Worm (Caenorhabditis elegans) whole organism, young adult: Measurements from ENCODE around the gene tag-151.

ENCODE experiments used
- B0019.2 ChIP-seq: fragments of 200-800 bp; sonication (Bioruptor generic); conservative IDR thresholded peaks from 2 replicates; pipeline ENCODE4 v1.3.6; 2022; ENCODE audit warnings: missing genetic modification reagents, missing genetic modification characterization, missing compliant biosample characterization
- B0336.3 ChIP-seq: fragments of 200-800 bp; sonication (Bioruptor generic); IDR thresholded peaks from 2 replicates; pipeline ENCODE4 v1.3.6; 2022; ENCODE audit warnings: missing genetic modification characterization, missing compliant biosample characterization
- C17E4.6 ChIP-seq: fragments of 200-800 bp; sonication (Bioruptor generic); IDR thresholded peaks from 2 replicates; pipeline ENCODE4 v1.3.6; 2022; ENCODE audit warnings: missing genetic modification reagents, missing genetic modification characterization, missing compliant biosample characterization
- D2030.7 ChIP-seq: fragments of 200-800 bp; sonication (Bioruptor generic); IDR thresholded peaks from 2 replicates; pipeline ENCODE4 v1.3.6; 2022; ENCODE audit warnings: missing genetic modification reagents, missing genetic modification characterization, missing compliant biosample characterization
- F10E7.11 ChIP-seq: sonication (generic microtip); optimal IDR thresholded peaks from 2 replicates; lab custom pipeline; 2017; ENCODE audit warnings: mild to moderate bottlenecking, missing genetic modification characterization, moderate library complexity, missing compliant biosample characterization
- F52B5.7 ChIP-seq: sonication (generic microtip); optimal IDR thresholded peaks from 2 replicates; lab custom pipeline; 2016; ENCODE audit warnings: mild to moderate bottlenecking, missing genetic modification characterization, missing compliant biosample characterization
- K12H6.12 ChIP-seq: fragments of 200-800 bp; sonication (Bioruptor generic); optimal IDR thresholded peaks from 2 replicates; lab custom pipeline; 2018; ENCODE audit warnings: mild to moderate bottlenecking, missing genetic modification characterization, missing compliant biosample characterization
- Y67H2A.10 ChIP-seq: fragments of 200-800 bp; sonication (Bioruptor generic); conservative IDR thresholded peaks from 2 replicates; pipeline ENCODE4 v1.3.6; 2022; ENCODE audit warnings: missing genetic modification reagents, missing genetic modification characterization, missing compliant biosample characterization
- Y95B8A.8 ChIP-seq: fragments of 200-800 bp; sonication (Bioruptor generic); IDR thresholded peaks from 2 replicates; pipeline ENCODE4 v1.3.6; 2022; ENCODE audit warnings: missing genetic modification reagents, missing genetic modification characterization, missing compliant biosample characterization
- attf-3 ChIP-seq: fragments of 200-800 bp; sonication (Bioruptor generic); conservative IDR thresholded peaks from 2 replicates; pipeline ENCODE4 v1.3.6; 2022; ENCODE audit warnings: missing genetic modification reagents, missing genetic modification characterization, missing compliant biosample characterization
- attf-5 ChIP-seq: fragments of 200-800 bp; sonication (Bioruptor generic); optimal IDR thresholded peaks from 2 replicates; lab custom pipeline; 2018; ENCODE audit warnings: mild to moderate bottlenecking, missing genetic modification characterization, missing compliant biosample characterization
- attf-6 ChIP-seq: fragments of 200-800 bp; sonication (Bioruptor generic); IDR thresholded peaks from 2 replicates; pipeline ENCODE4 v1.3.6; 2022; ENCODE audit warnings: missing genetic modification reagents, missing genetic modification characterization, missing compliant biosample characterization
- bed-1 ChIP-seq: fragments of 200-800 bp; sonication (Bioruptor generic); IDR thresholded peaks from 2 replicates; pipeline ENCODE4 v1.3.6; 2022; ENCODE audit warnings: missing genetic modification reagents, missing genetic modification characterization, missing compliant biosample characterization
- cebp-2 ChIP-seq: fragments of 200-800 bp; sonication (Bioruptor generic); IDR thresholded peaks from 2 replicates; pipeline ENCODE4 v1.3.6; 2022; ENCODE audit warnings: missing genetic modification characterization, missing compliant biosample characterization
- ceh-27 ChIP-seq: fragments of 200-800 bp; sonication (Bioruptor generic); optimal IDR thresholded peaks from 2 replicates; lab custom pipeline; 2018; ENCODE audit warnings: mild to moderate bottlenecking, missing genetic modification characterization, moderate library complexity, missing compliant biosample characterization
- ceh-40 ChIP-seq: fragments of 200-800 bp; sonication (Bioruptor generic); IDR thresholded peaks from 2 replicates; pipeline ENCODE4 v1.3.6; 2022; ENCODE audit warnings: missing genetic modification characterization, missing compliant biosample characterization
- ceh-58 ChIP-seq: fragments of 200-800 bp; sonication (Bioruptor generic); IDR thresholded peaks from 2 replicates; pipeline ENCODE4 v1.3.6; 2022; ENCODE audit warnings: missing genetic modification characterization, missing compliant biosample characterization
- ceh-79 ChIP-seq: sonication (generic microtip); optimal IDR thresholded peaks from 2 replicates; lab custom pipeline; 2017; ENCODE audit warnings: mild to moderate bottlenecking, missing genetic modification characterization, missing compliant biosample characterization
- die-1 ChIP-seq: sonication (generic microtip); optimal IDR thresholded peaks from 2 replicates; lab custom pipeline; 2016; ENCODE audit warnings: missing genotype, mild to moderate bottlenecking, missing genetic modification characterization, missing compliant biosample characterization
- gei-17 ChIP-seq: fragments of 200-800 bp; sonication (Bioruptor generic); optimal IDR thresholded peaks from 2 replicates; lab custom pipeline; 2018; ENCODE audit warnings: mild to moderate bottlenecking, missing genetic modification characterization, missing compliant biosample characterization
- hlh-12 ChIP-seq: sonication (generic microtip); optimal IDR thresholded peaks from 2 replicates; lab custom pipeline; 2016; ENCODE audit warnings: missing genetic modification characterization, missing compliant biosample characterization
- hsf-1 ChIP-seq: fragments of 200-800 bp; sonication (Bioruptor generic); IDR thresholded peaks from 2 replicates; pipeline ENCODE4 v1.3.6; 2022; ENCODE audit warnings: missing genetic modification reagents, missing genetic modification characterization, missing compliant biosample characterization
- let-526 ChIP-seq: fragments of 200-800 bp; sonication (Bioruptor generic); IDR thresholded peaks from 2 replicates; pipeline ENCODE4 v1.3.6; 2022; ENCODE audit warnings: missing genetic modification reagents, missing genetic modification characterization, missing compliant biosample characterization
- lin-26 ChIP-seq: fragments of 200-800 bp; sonication (Bioruptor generic); IDR thresholded peaks from 2 replicates; pipeline ENCODE4 v1.3.6; 2022; ENCODE audit warnings: missing genetic modification reagents, missing genetic modification characterization, missing compliant biosample characterization
- lin-35 ChIP-seq, 3 experiments: fragments of 150-350 bp in 2 of 3; sonication (generic microtip) in 1 of 3; optimal IDR thresholded peaks; 2 replicates each; lab custom pipeline; 2014 to 2018; ENCODE audit warnings: missing biosample characterization in 3 of 3, missing genetic modification characterization in 3 of 3, missing genetic modification reagents in 3 of 3
- lin-40 ChIP-seq: sonication (generic microtip); optimal IDR thresholded peaks from 2 replicates; lab custom pipeline; 2016; ENCODE audit warnings: missing genetic modification characterization, mild to moderate bottlenecking, missing compliant biosample characterization, missing genotype, missing genetic modification reagents
- lin-54 ChIP-seq: fragments of 200-800 bp; sonication (Bioruptor generic); optimal IDR thresholded peaks from 2 replicates; lab custom pipeline; 2018; ENCODE audit warnings: mild to moderate bottlenecking, missing genetic modification characterization, missing compliant biosample characterization
- madf-6 ChIP-seq: fragments of 200-800 bp; sonication (Bioruptor generic); IDR thresholded peaks from 2 replicates; pipeline ENCODE4 v1.3.6; 2022; ENCODE audit warnings: missing genetic modification reagents, missing genetic modification characterization, missing compliant biosample characterization
- mcd-1 ChIP-seq: fragments of 200-800 bp; sonication (Bioruptor generic); IDR thresholded peaks from 2 replicates; pipeline ENCODE4 v1.3.6; 2022; ENCODE audit warnings: missing genetic modification reagents, missing genetic modification characterization, missing compliant biosample characterization
- mes-4 ChIP-seq: sonication (generic microtip); optimal IDR thresholded peaks from 2 replicates; lab custom pipeline; 2016; ENCODE audit warnings: missing genotype, missing genetic modification characterization, missing compliant biosample characterization
- nfya-1 ChIP-seq: sonication (generic microtip); optimal IDR thresholded peaks from 2 replicates; lab custom pipeline; 2017; ENCODE audit warnings: antibody characterized with exemption, missing compliant biosample characterization, missing genetic modification characterization, borderline replicate concordance; ENCODE audit not compliant: insufficient read depth
- nfya-2 ChIP-seq: fragments of 200-800 bp; sonication (Bioruptor generic); IDR thresholded peaks from 2 replicates; pipeline ENCODE4 v1.3.6; 2022; ENCODE audit warnings: missing genetic modification reagents, missing genetic modification characterization, missing compliant biosample characterization
- nfyb-1 ChIP-seq: fragments of 200-800 bp; sonication (Bioruptor generic); IDR thresholded peaks from 2 replicates; pipeline ENCODE4 v1.3.6; 2022; ENCODE audit warnings: missing genetic modification reagents, missing genetic modification characterization, missing compliant biosample characterization
- nhr-120 ChIP-seq: fragments of 200-800 bp; sonication (Bioruptor generic); IDR thresholded peaks from 2 replicates; pipeline ENCODE4 v1.3.6; 2022; ENCODE audit warnings: missing genetic modification characterization, missing compliant biosample characterization
- nhr-27 ChIP-seq: fragments of 200-800 bp; sonication (Bioruptor generic); optimal IDR thresholded peaks from 2 replicates; lab custom pipeline; 2018; ENCODE audit warnings: mild to moderate bottlenecking, missing genetic modification characterization, moderate library complexity, missing compliant biosample characterization
- nhr-80 ChIP-seq: sonication (generic microtip); optimal IDR thresholded peaks from 2 replicates; lab custom pipeline; 2016; ENCODE audit warnings: missing genetic modification characterization, missing compliant biosample characterization
- nhr-90 ChIP-seq: sonication (generic microtip); optimal IDR thresholded peaks from 2 replicates; lab custom pipeline; 2016; ENCODE audit warnings: missing genotype, mild to moderate bottlenecking, missing genetic modification characterization, missing compliant biosample characterization
- repo-1 ChIP-seq: sonication (generic microtip); optimal IDR thresholded peaks from 2 replicates; lab custom pipeline; 2017; ENCODE audit warnings: mild to moderate bottlenecking, missing genetic modification characterization, missing compliant biosample characterization
- sptf-2 ChIP-seq: fragments of 200-800 bp; sonication (Bioruptor generic); optimal IDR thresholded peaks from 2 replicates; lab custom pipeline; 2018; ENCODE audit warnings: mild to moderate bottlenecking, missing genetic modification characterization, missing compliant biosample characterization
- tbx-9 ChIP-seq: sonication (generic microtip); optimal IDR thresholded peaks from 2 replicates; lab custom pipeline; 2016; ENCODE audit warnings: borderline replicate concordance, missing genetic modification characterization, inconsistent platforms, missing compliant biosample characterization
- unc-62 ChIP-seq: fragments of 150-350 bp; optimal IDR thresholded peaks from 2 replicates; lab custom pipeline; 2014; ENCODE audit warnings: missing biosample characterization, missing genetic modification reagents, missing genetic modification characterization
- zfh-2 ChIP-seq: fragments of 200-800 bp; sonication (Bioruptor generic); conservative IDR thresholded peaks from 2 replicates; pipeline ENCODE4 v1.3.6; 2022; ENCODE audit warnings: missing genetic modification reagents, missing genetic modification characterization, missing compliant biosample characterization
- ztf-28 ChIP-seq: fragments of 200-800 bp; sonication (Bioruptor generic); IDR thresholded peaks from 2 replicates; pipeline ENCODE4 v1.3.6; 2022; ENCODE audit warnings: missing genetic modification reagents, missing genetic modification characterization, missing compliant biosample characterization
- ztf-3 ChIP-seq: fragments of 200-800 bp; sonication (Bioruptor generic); optimal IDR thresholded peaks from 2 replicates; lab custom pipeline; 2018; ENCODE audit warnings: mild to moderate bottlenecking, missing genetic modification characterization, missing compliant biosample characterization

The tag-151 gene

ce11 chrII:4672584-4673110, 37.4 kb upstream of the tag-151 start, which contains the start of the genes clec-140 and hmg-11 (continued):
- TF ChIP-seq attf-3 = 0 out of 2 replicates have a peak, but pooled peaks have one; percentile 25
- TF ChIP-seq ztf-3 (GFP tag; lab: Kevin White, UChicago) = no peak
- TF ChIP-seq C17E4.6 (GFP tag; lab: Robert Waterston, UW) = no peak
- no peak for TF ChIP-seq nhr-120 (GFP tag; lab: Robert Waterston, UW)
- TF ChIP-seq nhr-80 (tag; lab: Kevin White, UChicago) = peak; percentile 77
- TF ChIP-seq mcd-1 = 0 out of 2 replicates have a peak, but pooled peaks have one; percentile 33
- no peak for TF ChIP-seq cebp-2
- TF ChIP-seq attf-5 (GFP tag; lab: Kevin White, UChicago) = peak; percentile 70
- no peak for TF ChIP-seq ceh-40 (GFP tag; lab: Robert Waterston, UW)
- TF ChIP-seq mes-4 (tag; lab: Kevin White, UChicago) = no peak
- TF ChIP-seq, all 124 proteins: peak for 9

- no peak for TF ChIP-seq lin-40 (tag; lab: Kevin White, UChicago)
- TF ChIP-seq nhr-27 (tag; lab: Kevin White, UChicago) = no peak
- no peak for TF ChIP-seq F10E7.11 (tag; lab: Kevin White, UChicago)
- no peak for TF ChIP-seq let-526 (GFP tag; lab: Robert Waterston, UW)
- peak; percentile 64 for TF ChIP-seq zfh-2 (GFP tag; lab: Robert Waterston, UW)
- no peak for TF ChIP-seq F52B5.7
- no peak for TF ChIP-seq lin-26 (GFP tag; lab: Robert Waterston, UW)
Observed at ce11 chrII:4673242-4673641, 36.8 kb upstream of the tag-151 start.

ce11 chrII:4673670-4674069, 36.4 kb upstream of the tag-151 start:
- TF ChIP-seq nhr-80 (tag; lab: Kevin White, UChicago) (no peak), ceh-40 (GFP tag; lab: Robert Waterston, UW) (no peak), B0019.2 (GFP tag; lab: Robert Waterston, UW) (no peak), Y67H2A.10 (GFP tag; lab: Robert Waterston, UW) (no peak), ztf-28 (no peak), tbx-9 (no peak), hsf-1 (GFP tag; lab: Robert Waterston, UW) (no peak), repo-1 (tag; lab: Kevin White, UChicago) (no peak), nfya-2 (GFP tag; lab: Robert Waterston, UW) (no peak), ceh-58 (GFP tag; lab: Robert Waterston, UW) (no peak), nhr-90 (no peak), bed-1 (GFP tag; lab: Robert Waterston, UW) (no peak), nfya-1 (tag; lab: Kevin White, UChicago) (no peak), nfyb-1 (GFP tag; lab: Robert Waterston, UW) (no peak), ceh-27 (no peak)

- TF ChIP-seq lin-54 (GFP tag; lab: Kevin White, UChicago) (no peak), nhr-80 (tag; lab: Kevin White, UChicago) (peak; percentile 74), nhr-90 (no peak)
Observed at ce11 chrII:4674188-4674587, 35.9 kb upstream of the tag-151 start.

ce11 chrII:4675481-4675880, 34.6 kb upstream of the tag-151 start, which contains the start of gene T05A7.3:
TSS of gene T05A7.3 (plus strand) at chrII:4675781.
- TF ChIP-seq lin-35 (GFP tag; optimal IDR thresholded peaks at IDR 0.05; lab: Kevin White, UChicago) (no peak), D2030.7 (GFP tag; lab: Robert Waterston, UW) (no peak), attf-6 (GFP tag; lab: Robert Waterston, UW) (no peak), gei-17 (GFP tag; lab: Kevin White, UChicago) (no peak), unc-62 (GFP tag; lab: Kevin White, UChicago) (no peak), Y67H2A.10 (GFP tag; lab: Robert Waterston, UW) (no peak), Y95B8A.8 (GFP tag; lab: Robert Waterston, UW) (no peak), K12H6.12 (no peak), ceh-79 (tag; lab: Kevin White, UChicago) (no peak), sptf-2 (GFP tag; lab: Kevin White, UChicago) (no peak), madf-6 (GFP tag; lab: Robert Waterston, UW) (no peak), hlh-12 (tag; lab: Kevin White, UChicago) (no peak), die-1 (tag; lab: Kevin White, UChicago) (no peak), B0336.3 (GFP tag; lab: Robert Waterston, UW) (no peak)
